Worm (Caenorhabditis elegans) whole organism, young adult: ENCODE data around the gene Y24F12A.1.

ENCODE experiments used
- C06A6.2 ChIP-seq: fragments of 200-800 bp; sonication (Bioruptor generic); conservative IDR thresholded peaks from 2 replicates; pipeline ENCODE4 v1.3.6; 2022; ENCODE audit warnings: missing genetic modification characterization, missing compliant biosample characterization
- D2030.7 ChIP-seq: fragments of 200-800 bp; sonication (Bioruptor generic); IDR thresholded peaks from 2 replicates; pipeline ENCODE4 v1.3.6; 2022; ENCODE audit warnings: missing genetic modification reagents, missing genetic modification characterization, missing compliant biosample characterization
- F23B12.7 ChIP-seq: sonication (generic microtip); optimal IDR thresholded peaks from 2 replicates; lab custom pipeline; 2017; ENCODE audit warnings: missing genetic modification characterization, mild to moderate bottlenecking, missing compliant biosample characterization, antibody characterized with exemption, moderate library complexity; ENCODE audit not compliant: insufficient read depth
- F57A8.1 ChIP-seq: fragments of 200-800 bp; sonication (Bioruptor generic); optimal IDR thresholded peaks from 2 replicates; lab custom pipeline; 2018; ENCODE audit warnings: mild to moderate bottlenecking, missing genetic modification characterization, moderate library complexity, missing compliant biosample characterization
- K12H6.12 ChIP-seq: fragments of 200-800 bp; sonication (Bioruptor generic); optimal IDR thresholded peaks from 2 replicates; lab custom pipeline; 2018; ENCODE audit warnings: mild to moderate bottlenecking, missing genetic modification characterization, missing compliant biosample characterization
- T07F8.4 ChIP-seq: sonication (generic microtip); optimal IDR thresholded peaks from 2 replicates; lab custom pipeline; 2016; ENCODE audit warnings: mild to moderate bottlenecking, missing genetic modification characterization, moderate library complexity, missing compliant biosample characterization
- Y79H2A.3 ChIP-seq: fragments of 200-800 bp; sonication (Bioruptor generic); conservative IDR thresholded peaks from 2 replicates; pipeline ENCODE4 v1.3.6; 2022; ENCODE audit warnings: missing genetic modification reagents, missing genetic modification characterization, missing compliant biosample characterization
- Y95B8A.8 ChIP-seq: fragments of 200-800 bp; sonication (Bioruptor generic); IDR thresholded peaks from 2 replicates; pipeline ENCODE4 v1.3.6; 2022; ENCODE audit warnings: missing genetic modification reagents, missing genetic modification characterization, missing compliant biosample characterization
- ZK185.1 ChIP-seq: sonication (generic microtip); optimal IDR thresholded peaks from 2 replicates; lab custom pipeline; 2016; ENCODE audit warnings: mild to moderate bottlenecking, missing genetic modification characterization, missing compliant biosample characterization; ENCODE audit not compliant: poor library complexity, severe bottlenecking
- ama-1 ChIP-seq, 3 experiments: fragments of 150-350 bp in 1 of 3; sonication (generic microtip) in 2 of 3; optimal IDR thresholded peaks; 2 replicates each; lab custom pipeline; 2014 to 2018; ENCODE audit warnings: missing biosample characterization in 2 of 3, missing genetic modification characterization in 2 of 3, missing genetic modification reagents in 2 of 3
- aptf-2 ChIP-seq: fragments of 200-800 bp; sonication (Bioruptor generic); conservative IDR thresholded peaks from 2 replicates; pipeline ENCODE4 v1.3.6; 2022; ENCODE audit warnings: missing genetic modification reagents, missing genetic modification characterization, missing compliant biosample characterization
- aptf-3 ChIP-seq: fragments of 200-800 bp; sonication (Bioruptor generic); IDR thresholded peaks from 2 replicates; pipeline ENCODE4 v1.3.6; 2022; ENCODE audit warnings: missing genetic modification characterization, missing compliant biosample characterization
- cebp-2 ChIP-seq: fragments of 200-800 bp; sonication (Bioruptor generic); IDR thresholded peaks from 2 replicates; pipeline ENCODE4 v1.3.6; 2022; ENCODE audit warnings: missing genetic modification characterization, missing compliant biosample characterization
- ceh-91 ChIP-seq: fragments of 200-800 bp; sonication (Bioruptor generic); IDR thresholded peaks from 2 replicates; pipeline ENCODE4 v1.3.6; 2022; ENCODE audit warnings: missing genetic modification reagents, missing genetic modification characterization, missing compliant biosample characterization
- dox-1 ChIP-seq: fragments of 200-800 bp; sonication (Bioruptor generic); IDR thresholded peaks from 2 replicates; pipeline ENCODE4 v1.3.6; 2022; ENCODE audit warnings: missing genetic modification reagents, missing genetic modification characterization, missing compliant biosample characterization
- egrh-3 ChIP-seq: fragments of 200-800 bp; sonication (Bioruptor generic); IDR thresholded peaks from 2 replicates; pipeline ENCODE4 v1.3.6; 2022; ENCODE audit warnings: missing genetic modification reagents, missing genetic modification characterization, missing compliant biosample characterization
- ets-4 ChIP-seq: fragments of 200-800 bp; sonication (Bioruptor generic); optimal IDR thresholded peaks from 2 replicates; lab custom pipeline; 2018; ENCODE audit warnings: mild to moderate bottlenecking, missing genetic modification characterization, missing compliant biosample characterization
- fkh-3 ChIP-seq: sonication (generic microtip); optimal IDR thresholded peaks from 2 replicates; lab custom pipeline; 2016; ENCODE audit warnings: mild to moderate bottlenecking, missing genetic modification characterization, missing compliant biosample characterization
- gei-17 ChIP-seq: fragments of 200-800 bp; sonication (Bioruptor generic); optimal IDR thresholded peaks from 2 replicates; lab custom pipeline; 2018; ENCODE audit warnings: mild to moderate bottlenecking, missing genetic modification characterization, missing compliant biosample characterization
- hlh-26 ChIP-seq: fragments of 200-800 bp; sonication (Bioruptor generic); conservative IDR thresholded peaks from 2 replicates; pipeline ENCODE4 v1.3.6; 2022; ENCODE audit warnings: missing genetic modification reagents, missing genetic modification characterization, missing compliant biosample characterization
- hmg-1.2 ChIP-seq: fragments of 200-800 bp; sonication (Bioruptor generic); IDR thresholded peaks from 2 replicates; pipeline ENCODE4 v1.3.6; 2022; ENCODE audit warnings: missing genetic modification reagents, missing genetic modification characterization, missing compliant biosample characterization
- hmg-20 ChIP-seq: fragments of 200-800 bp; sonication (Bioruptor generic); IDR thresholded peaks from 2 replicates; pipeline ENCODE4 v1.3.6; 2022; ENCODE audit warnings: missing genetic modification reagents, missing genetic modification characterization, missing compliant biosample characterization
- hrde-1 ChIP-seq: sonication (generic microtip); optimal IDR thresholded peaks from 2 replicates; lab custom pipeline; 2016; ENCODE audit warnings: missing genetic modification characterization, mild to moderate bottlenecking, missing compliant biosample characterization, moderate library complexity, missing genotype, missing genetic modification reagents, borderline replicate concordance
- lin-35 ChIP-seq, 3 experiments: fragments of 150-350 bp in 2 of 3; sonication (generic microtip) in 1 of 3; optimal IDR thresholded peaks; 2 replicates each; lab custom pipeline; 2014 to 2018; ENCODE audit warnings: missing biosample characterization in 3 of 3, missing genetic modification characterization in 3 of 3, missing genetic modification reagents in 3 of 3
- madf-6 ChIP-seq: fragments of 200-800 bp; sonication (Bioruptor generic); IDR thresholded peaks from 2 replicates; pipeline ENCODE4 v1.3.6; 2022; ENCODE audit warnings: missing genetic modification reagents, missing genetic modification characterization, missing compliant biosample characterization
- madf-8 ChIP-seq: fragments of 200-800 bp; sonication (Bioruptor generic); conservative IDR thresholded peaks from 2 replicates; pipeline ENCODE4 v1.3.6; 2022; ENCODE audit warnings: missing genetic modification reagents, missing genetic modification characterization, missing compliant biosample characterization
- mcd-1 ChIP-seq: fragments of 200-800 bp; sonication (Bioruptor generic); IDR thresholded peaks from 2 replicates; pipeline ENCODE4 v1.3.6; 2022; ENCODE audit warnings: missing genetic modification reagents, missing genetic modification characterization, missing compliant biosample characterization
- nfya-2 ChIP-seq: fragments of 200-800 bp; sonication (Bioruptor generic); IDR thresholded peaks from 2 replicates; pipeline ENCODE4 v1.3.6; 2022; ENCODE audit warnings: missing genetic modification reagents, missing genetic modification characterization, missing compliant biosample characterization
- nfyb-1 ChIP-seq: fragments of 200-800 bp; sonication (Bioruptor generic); IDR thresholded peaks from 2 replicates; pipeline ENCODE4 v1.3.6; 2022; ENCODE audit warnings: missing genetic modification reagents, missing genetic modification characterization, missing compliant biosample characterization
- nhr-80 ChIP-seq: sonication (generic microtip); optimal IDR thresholded peaks from 2 replicates; lab custom pipeline; 2016; ENCODE audit warnings: missing genetic modification characterization, missing compliant biosample characterization
- rec-8 ChIP-seq, 2 experiments: sonication (generic microtip); optimal IDR thresholded peaks; 2 replicates each; lab custom pipeline; 2016; ENCODE audit warnings: mild to moderate bottlenecking in 2 of 2, missing genetic modification characterization in 2 of 2, missing genetic modification reagents in 2 of 2, missing genotype in 2 of 2, missing biosample characterization in 1 of 2, missing compliant biosample characterization in 1 of 2, moderate library complexity in 1 of 2
- sea-2 ChIP-seq: fragments of 200-800 bp; sonication (Bioruptor generic); IDR thresholded peaks from 2 replicates; pipeline ENCODE4 v1.3.6; 2022; ENCODE audit warnings: missing genetic modification characterization, missing compliant biosample characterization
- snpc-1.3 ChIP-seq: sonication (generic microtip); optimal IDR thresholded peaks from 2 replicates; lab custom pipeline; 2017; ENCODE audit warnings: missing genetic modification characterization, mild to moderate bottlenecking, missing compliant biosample characterization, antibody characterized with exemption, moderate library complexity, missing genotype, missing genetic modification reagents; ENCODE audit not compliant: insufficient read depth
- tbx-9 ChIP-seq: sonication (generic microtip); optimal IDR thresholded peaks from 2 replicates; lab custom pipeline; 2016; ENCODE audit warnings: borderline replicate concordance, missing genetic modification characterization, inconsistent platforms, missing compliant biosample characterization
- tlf-1 ChIP-seq: fragments of 200-800 bp; sonication (Bioruptor generic); optimal IDR thresholded peaks from 2 replicates; lab custom pipeline; 2018; ENCODE audit warnings: mild to moderate bottlenecking, missing genetic modification characterization, missing compliant biosample characterization
- ztf-26 ChIP-seq: sonication (generic microtip); optimal IDR thresholded peaks from 2 replicates; lab custom pipeline; 2017; ENCODE audit warnings: missing genetic modification characterization, missing compliant biosample characterization

The Y24F12A.1 gene

DNA sequence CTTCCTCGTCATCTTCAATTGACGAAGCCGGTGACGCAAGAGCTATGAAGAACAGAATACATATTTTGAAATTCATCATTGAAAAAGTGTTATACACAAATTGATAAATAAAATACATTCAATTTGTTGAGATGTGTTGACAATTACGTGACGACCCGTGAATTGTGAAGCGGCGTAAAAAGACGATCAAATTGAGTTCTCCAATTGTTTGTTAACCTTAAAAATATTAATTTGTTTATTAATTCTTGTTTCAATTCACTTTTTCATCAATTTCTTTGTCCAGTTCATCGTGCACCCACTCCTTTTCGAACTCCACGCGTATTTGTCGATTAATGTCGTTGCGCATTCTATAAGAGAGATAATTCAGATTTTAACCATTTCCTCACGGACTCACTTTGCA, 12.9 kb upstream of the Y24F12A.1 start, which contains the start of gene spe-36:
spe-36 (minus strand) TSS at position 101 of the 400 bp plus-strand sequence.
- no peak for TF ChIP-seq lin-35 (GFP tag; optimal IDR thresholded peaks at IDR 0.05; lab: Kevin White, UChicago)
- no peak for TF ChIP-seq madf-8 (GFP tag; lab: Robert Waterston, UW)
- TF ChIP-seq mcd-1 (GFP tag; lab: Robert Waterston, UW), result no peak
- TF ChIP-seq dox-1 (GFP tag; lab: Robert Waterston, UW), result no peak
- TF ChIP-seq ztf-26 (tag; lab: Kevin White, UChicago), result no peak
- no peak for TF ChIP-seq tlf-1
- TF ChIP-seq F57A8.1, result no peak

DNA sequence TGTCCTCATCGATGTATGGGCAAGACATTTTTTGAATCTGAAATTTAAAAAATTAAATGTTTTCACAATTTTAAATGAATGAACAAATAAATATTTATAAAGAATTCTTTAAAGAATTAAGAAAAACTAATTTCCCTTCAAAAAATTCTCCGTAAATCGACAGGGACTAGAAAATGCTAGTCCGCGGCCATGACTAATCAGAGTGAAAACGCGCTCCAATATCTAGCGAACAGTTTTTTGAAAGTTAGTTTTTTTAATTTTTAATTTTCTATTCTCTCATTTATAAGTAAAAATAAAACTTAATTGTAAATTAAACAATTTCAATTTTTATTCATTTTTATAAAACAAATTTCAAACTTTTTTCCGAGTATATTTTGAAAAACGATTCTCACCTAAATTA, 12.2 kb upstream of the Y24F12A.1 start:
- TF ChIP-seq lin-35 (GFP tag; optimal IDR thresholded peaks at IDR 0.05; lab: Kevin White, UChicago) (peak in 1 of 3 experiments; percentile 57), sea-2 (GFP tag; lab: Robert Waterston, UW) (no peak), madf-6 (GFP tag; lab: Robert Waterston, UW) (peak; percentile 42; the same call in 1 of the 2 replicates), hmg-1.2 (GFP tag; lab: Robert Waterston, UW) (no peak; the same call in 1 of the 2 replicates), tbx-9 (no peak), Y79H2A.3 (GFP tag; lab: Robert Waterston, UW) (no peak), ets-4 (GFP tag; lab: Kevin White, UChicago) (no peak), ceh-91 (GFP tag; lab: Robert Waterston, UW) (no peak), hlh-26 (GFP tag; lab: Robert Waterston, UW) (no peak), nhr-80 (tag; lab: Kevin White, UChicago) (no peak), dox-1 (GFP tag; lab: Robert Waterston, UW) (no peak), gei-17 (GFP tag; lab: Kevin White, UChicago) (no peak), hmg-20 (GFP tag; lab: Robert Waterston, UW) (no peak), rec-8 (tag; optimal IDR thresholded peaks at IDR 0.05; lab: Kevin White, UChicago) (no peak), C06A6.2 (GFP tag; lab: Robert Waterston, UW) (no peak), aptf-3 (GFP tag; lab: Robert Waterston, UW) (no peak), D2030.7 (GFP tag; lab: Robert Waterston, UW) (peak; percentile 47; the same call in 1 of the 2 replicates), aptf-2 (GFP tag; lab: Robert Waterston, UW) (no peak), Y95B8A.8 (GFP tag; lab: Robert Waterston, UW) (no peak), egrh-3 (no peak), F23B12.7 (tag; lab: Kevin White, UChicago) (peak; percentile 27), madf-8 (GFP tag; lab: Robert Waterston, UW) (no peak), K12H6.12 (tag; lab: Kevin White, UChicago) (no peak), ama-1 (optimal IDR thresholded peaks at IDR 0.05; lab: Kevin White, UChicago) (no peak), ama-1 (GFP tag; optimal IDR thresholded peaks at IDR 0.05; lab: Kevin White, UChicago) (peak in 1 of 2 experiments; percentile 28), cebp-2 (GFP tag; lab: Robert Waterston, UW) (no peak), nfya-2 (GFP tag; lab: Robert Waterston, UW) (no peak), snpc-1.3 (tag; lab: Kevin White, UChicago) (peak; percentile 8), ZK185.1 (no peak), mcd-1 (GFP tag; lab: Robert Waterston, UW) (peak; percentile 39; the same call in 1 of the 2 replicates), nfyb-1 (GFP tag; lab: Robert Waterston, UW) (0 out of 2 replicates have a peak, but pooled peaks have one; percentile 27), hrde-1 (tag; lab: Kevin White, UChicago) (no peak), fkh-3 (tag; lab: Kevin White, UChicago) (no peak), T07F8.4 (tag; lab: Kevin White, UChicago) (no peak)
